Worm (Caenorhabditis elegans) whole organism, L3 larva: ENCODE results near the gene K07D4.2.

ENCODE experiments used
- aly-2 ChIP-seq: fragments of 150-350 bp; optimal IDR thresholded peaks from 2 replicates; lab custom pipeline; 2014; ENCODE audit warnings: missing biosample characterization, missing genetic modification characterization
- ceh-82 ChIP-seq: fragments of 150-350 bp; optimal IDR thresholded peaks from 2 replicates; lab custom pipeline; 2014; ENCODE audit warnings: missing biosample characterization, missing genetic modification characterization
- nhr-12 ChIP-seq: fragments of 150-350 bp; optimal IDR thresholded peaks from 2 replicates; lab custom pipeline; 2014; ENCODE audit warnings: missing biosample characterization, missing genetic modification characterization
- nhr-25 ChIP-seq: sonication (generic microtip); optimal IDR thresholded peaks from 2 replicates; lab custom pipeline; 2017; ENCODE audit warnings: missing biosample characterization, missing genetic modification characterization
- nhr-43 ChIP-seq: sonication (generic microtip); optimal IDR thresholded peaks from 2 replicates; lab custom pipeline; 2016; ENCODE audit warnings: mild to moderate bottlenecking, missing genetic modification characterization, missing compliant biosample characterization; ENCODE audit not compliant: poor library complexity, severe bottlenecking
- nhr-76 ChIP-seq: fragments of 150-350 bp; sonication (generic microtip); optimal IDR thresholded peaks from 5 replicates; lab custom pipeline; 2014; ENCODE audit warnings: missing biosample characterization, missing genetic modification characterization
- tbx-2 ChIP-seq: sonication (generic microtip); optimal IDR thresholded peaks from 2 replicates; lab custom pipeline; 2016; ENCODE audit warnings: mild to moderate bottlenecking, missing genetic modification characterization, missing compliant biosample characterization
- ztf-4 ChIP-seq: fragments of 150-350 bp; optimal IDR thresholded peaks from 2 replicates; lab custom pipeline; 2014; ENCODE audit warnings: missing biosample characterization, missing genetic modification characterization

ce11 chrII:4018617-4019016 lies 26.7 kb downstream of the K07D4.2 start, which contains the start of gene K07D4.6:
- TF ChIP-seq nhr-43 (tag; lab: Kevin White, UChicago) = no peak
- TF ChIP-seq nhr-12 = no peak
- no peak for TF ChIP-seq tbx-2 (tag; lab: Kevin White, UChicago)
- TF ChIP-seq ceh-82 = no peak
- TF ChIP-seq aly-2 (tag; lab: Kevin White, UChicago) = no peak
- no peak for TF ChIP-seq nhr-76 (tag; lab: Kevin White, UChicago)
- no peak for TF ChIP-seq ztf-4 (tag; lab: Kevin White, UChicago)
- no peak for TF ChIP-seq nhr-25
